Worm (Caenorhabditis elegans): Measurements from ENCODE around the gene clk-1.
A peak's percentile ranks its signal among the peaks of the same experiment; 100 is the strongest.

Gene clk-1

ce11 chrIII:5286205-5286604 lies 8.5 kb downstream of the clk-1 start, which contains the start of gene ZC395.11:
Gene ZC395.11 (minus strand): TSS chrIII:5286305.
- TF ChIP-seq ceh-36 (tag; optimal IDR thresholded peaks at IDR 0.05): no peak
- no peak for TF ChIP-seq ceh-13 (GFP tag; optimal IDR thresholded peaks at IDR 0.05)
- TF ChIP-seq B0310.2 (tag; optimal IDR thresholded peaks at IDR 0.05): no peak
- no peak for TF ChIP-seq hmbx-1 (tag; optimal IDR thresholded peaks at IDR 0.05)
- no peak for TF ChIP-seq ets-7 (tag; optimal IDR thresholded peaks at IDR 0.05)
- no peak for TF ChIP-seq pes-1 (GFP tag; IDR thresholded peaks at IDR 0.05)
- TF ChIP-seq tra-4 (tag; optimal IDR thresholded peaks at IDR 0.05): no peak
- TF ChIP-seq scrt-1 (GFP tag; IDR thresholded peaks at IDR 0.05): no peak
- TF ChIP-seq flt-1 (GFP tag; IDR thresholded peaks at IDR 0.05): no peak
- no peak for TF ChIP-seq tbx-11 (GFP tag; IDR thresholded peaks at IDR 0.05)
- no peak for TF ChIP-seq hmg-4 (GFP tag; optimal IDR thresholded peaks at IDR 0.05)
- no peak for TF ChIP-seq ama-1 (optimal IDR thresholded peaks at IDR 0.05)
- TF ChIP-seq aly-1 (tag; optimal IDR thresholded peaks at IDR 0.05): no peak
- no peak for TF ChIP-seq tbx-37 (GFP tag; conservative IDR thresholded peaks at IDR 0.05)
- TF ChIP-seq F13C5.2 (tag; optimal IDR thresholded peaks at IDR 0.05): no peak
- no peak for TF ChIP-seq sea-1 (GFP tag; conservative IDR thresholded peaks at IDR 0.05)
- TF ChIP-seq hnd-1 (tag; optimal IDR thresholded peaks at IDR 0.05): no peak

ce11 chrIII:5287877-5288276 lies 10.2 kb downstream of the clk-1 start, which contains the start of gene T15B12.1:
Gene T15B12.1 (plus strand): TSS chrIII:5288177.
- TF ChIP-seq tbx-37 (GFP tag; conservative IDR thresholded peaks at IDR 0.05) (no peak), ama-1 (optimal IDR thresholded peaks at IDR 0.05) (no peak), tra-4 (tag; optimal IDR thresholded peaks at IDR 0.05) (no peak), sea-1 (GFP tag; conservative IDR thresholded peaks at IDR 0.05) (no peak), ets-7 (tag; optimal IDR thresholded peaks at IDR 0.05) (no peak), scrt-1 (GFP tag; IDR thresholded peaks at IDR 0.05) (no peak), hnd-1 (tag; optimal IDR thresholded peaks at IDR 0.05) (no peak), B0310.2 (tag; optimal IDR thresholded peaks at IDR 0.05) (no peak), hmg-4 (GFP tag; optimal IDR thresholded peaks at IDR 0.05) (no peak), pes-1 (GFP tag; IDR thresholded peaks at IDR 0.05) (no peak)

ce11 chrIII:5290230-5290629 lies 12.5 kb downstream of the clk-1 start:
- no peak for TF ChIP-seq flt-1 (GFP tag; IDR thresholded peaks at IDR 0.05)
- no peak for TF ChIP-seq ceh-36 (tag; optimal IDR thresholded peaks at IDR 0.05)
- TF ChIP-seq scrt-1 (GFP tag; IDR thresholded peaks at IDR 0.05): no peak
- no peak for TF ChIP-seq tbx-11 (GFP tag; IDR thresholded peaks at IDR 0.05)
- TF ChIP-seq sea-1 (GFP tag; conservative IDR thresholded peaks at IDR 0.05): no peak
- TF ChIP-seq ama-1 (optimal IDR thresholded peaks at IDR 0.05): no peak
- TF ChIP-seq tbx-37 (GFP tag; conservative IDR thresholded peaks at IDR 0.05): no peak
- TF ChIP-seq ets-7 (tag; optimal IDR thresholded peaks at IDR 0.05): no peak
- TF ChIP-seq hmbx-1 (tag; optimal IDR thresholded peaks at IDR 0.05): no peak
- no peak for TF ChIP-seq ceh-13 (GFP tag; optimal IDR thresholded peaks at IDR 0.05)
- TF ChIP-seq aly-1 (tag; optimal IDR thresholded peaks at IDR 0.05): no peak
- TF ChIP-seq hmg-4 (GFP tag; optimal IDR thresholded peaks at IDR 0.05): no peak
- TF ChIP-seq pes-1 (GFP tag; IDR thresholded peaks at IDR 0.05): no peak
- TF ChIP-seq F13C5.2 (tag; optimal IDR thresholded peaks at IDR 0.05): no peak
- TF ChIP-seq hnd-1 (tag; optimal IDR thresholded peaks at IDR 0.05): no peak
- TF ChIP-seq B0310.2 (tag; optimal IDR thresholded peaks at IDR 0.05): no peak
- no peak for TF ChIP-seq tra-4 (tag; optimal IDR thresholded peaks at IDR 0.05)

ce11 chrIII:5291281-5291680 lies 13.6 kb downstream of the clk-1 start:
- TF ChIP-seq F13C5.2 (tag; optimal IDR thresholded peaks at IDR 0.05) (no peak), ceh-13 (GFP tag; optimal IDR thresholded peaks at IDR 0.05) (no peak), ets-7 (tag; optimal IDR thresholded peaks at IDR 0.05) (no peak), ceh-36 (tag; optimal IDR thresholded peaks at IDR 0.05) (no peak), tbx-11 (GFP tag; IDR thresholded peaks at IDR 0.05) (no peak), hmg-4 (GFP tag; optimal IDR thresholded peaks at IDR 0.05) (no peak), scrt-1 (GFP tag; IDR thresholded peaks at IDR 0.05) (no peak), sea-1 (GFP tag; conservative IDR thresholded peaks at IDR 0.05) (no peak), B0310.2 (tag; optimal IDR thresholded peaks at IDR 0.05) (no peak), hmbx-1 (tag; optimal IDR thresholded peaks at IDR 0.05) (no peak), pes-1 (GFP tag; IDR thresholded peaks at IDR 0.05) (no peak), tbx-37 (GFP tag; conservative IDR thresholded peaks at IDR 0.05) (no peak), flt-1 (GFP tag; IDR thresholded peaks at IDR 0.05) (no peak), ama-1 (optimal IDR thresholded peaks at IDR 0.05) (no peak), hnd-1 (tag; optimal IDR thresholded peaks at IDR 0.05) (no peak), tra-4 (tag; optimal IDR thresholded peaks at IDR 0.05) (no peak), aly-1 (tag; optimal IDR thresholded peaks at IDR 0.05) (no peak)

- TF ChIP-seq aly-1 (tag; optimal IDR thresholded peaks at IDR 0.05) (no peak), hnd-1 (tag; optimal IDR thresholded peaks at IDR 0.05) (no peak), tbx-11 (GFP tag; IDR thresholded peaks at IDR 0.05) (no peak)
Observed at ce11 chrIII:5294281-5294680, 16.6 kb downstream of the clk-1 start.

ce11 chrIII:5294867-5295266 lies 17.2 kb downstream of the clk-1 start:
- peak; percentile 95 for TF ChIP-seq flt-1 (GFP tag; IDR thresholded peaks at IDR 0.05)
- TF ChIP-seq ceh-13 (GFP tag; optimal IDR thresholded peaks at IDR 0.05): peak; percentile 61
- peak; percentile 93 for TF ChIP-seq tbx-11 (GFP tag; IDR thresholded peaks at IDR 0.05)
- TF ChIP-seq ets-7 (tag; optimal IDR thresholded peaks at IDR 0.05): peak; percentile 75
- TF ChIP-seq tra-4 (tag; optimal IDR thresholded peaks at IDR 0.05): peak; percentile 80
- peak; percentile 47 for TF ChIP-seq hmbx-1 (tag; optimal IDR thresholded peaks at IDR 0.05)
- TF ChIP-seq F13C5.2 (tag; optimal IDR thresholded peaks at IDR 0.05): peak; percentile 79
- peak; percentile 93 for TF ChIP-seq tbx-37 (GFP tag; conservative IDR thresholded peaks at IDR 0.05)
- TF ChIP-seq ama-1 (optimal IDR thresholded peaks at IDR 0.05): no peak
- peak; percentile 90 for TF ChIP-seq ceh-36 (tag; optimal IDR thresholded peaks at IDR 0.05)
- TF ChIP-seq sea-1 (GFP tag; conservative IDR thresholded peaks at IDR 0.05): peak; percentile 94
- peak; percentile 97 for TF ChIP-seq hmg-4 (GFP tag; optimal IDR thresholded peaks at IDR 0.05)
- peak; percentile 92 for TF ChIP-seq aly-1 (tag; optimal IDR thresholded peaks at IDR 0.05)
- TF ChIP-seq scrt-1 (GFP tag; IDR thresholded peaks at IDR 0.05): peak; percentile 94
- TF ChIP-seq hnd-1 (tag; optimal IDR thresholded peaks at IDR 0.05): peak; percentile 78
- TF ChIP-seq B0310.2 (tag; optimal IDR thresholded peaks at IDR 0.05): peak; percentile 90
- peak; percentile 95 for TF ChIP-seq pes-1 (GFP tag; IDR thresholded peaks at IDR 0.05)

ce11 chrIII:5301786-5302268 lies 24.1 kb downstream of the clk-1 start, which contains the start of the genes T15B12.2 and F52C9.5:
Gene T15B12.2 (minus strand): TSS chrIII:5301886.
Gene F52C9.5 (plus strand): TSS chrIII:5302218.
- TF ChIP-seq ets-7 (tag; optimal IDR thresholded peaks at IDR 0.05): no peak
- TF ChIP-seq hmg-4 (GFP tag; optimal IDR thresholded peaks at IDR 0.05): no peak
- no peak for TF ChIP-seq hmbx-1 (tag; optimal IDR thresholded peaks at IDR 0.05)
- TF ChIP-seq scrt-1 (GFP tag; IDR thresholded peaks at IDR 0.05): no peak
- TF ChIP-seq aly-1 (tag; optimal IDR thresholded peaks at IDR 0.05): no peak
- TF ChIP-seq ceh-36 (tag; optimal IDR thresholded peaks at IDR 0.05): no peak
- TF ChIP-seq B0310.2 (tag; optimal IDR thresholded peaks at IDR 0.05): no peak
- no peak for TF ChIP-seq ama-1 (optimal IDR thresholded peaks at IDR 0.05)
- TF ChIP-seq tra-4 (tag; optimal IDR thresholded peaks at IDR 0.05): no peak
